Fruit fly (Drosophila melanogaster) whole organism, prepupa: ENCODE data around the gene Atac3.
A peak's percentile ranks its signal among the peaks of the same experiment; 100 is the strongest.

Experiments used
- Blimp-1 ChIP-seq: fragments of 200-800 bp; sonication (Bioruptor generic); optimal IDR thresholded peaks from 3 replicates; lab custom pipeline; 2017; ENCODE audit warnings: missing biosample characterization, missing genetic modification characterization, mild to moderate bottlenecking, moderate library complexity, missing genetic modification reagents
- CG10631 ChIP-seq: fragments of 200-800 bp; sonication (Bioruptor generic); optimal IDR thresholded peaks from 2 replicates; lab custom pipeline; 2016; ENCODE audit warnings: missing biosample characterization, missing genetic modification characterization
- CG10669 ChIP-seq: fragments of 200-800 bp; sonication (Bioruptor generic); optimal IDR thresholded peaks from 3 replicates; lab custom pipeline; 2018; ENCODE audit warnings: missing biosample characterization, mild to moderate bottlenecking, missing genetic modification characterization, moderate library complexity
- CG11294 ChIP-seq: fragments of 200-800 bp; sonication (Bioruptor generic); IDR thresholded peaks from 2 replicates; pipeline ENCODE4 v1.3.6; 2022; ENCODE audit warnings: missing biosample characterization, missing genetic modification characterization
- CG15336 ChIP-seq: fragments of 200-800 bp; sonication (Bioruptor generic); IDR thresholded peaks from 2 replicates; pipeline ENCODE4 v1.3.6; 2022; ENCODE audit warnings: missing biosample characterization, missing genetic modification characterization
- CG1621 ChIP-seq: fragments of 200-800 bp; sonication (Bioruptor generic); optimal IDR thresholded peaks from 3 replicates; lab custom pipeline; 2018; ENCODE audit warnings: missing biosample characterization, mild to moderate bottlenecking, missing genetic modification characterization
- CG16779 ChIP-seq: fragments of 200-800 bp; sonication (Bioruptor generic); optimal IDR thresholded peaks from 3 replicates; lab custom pipeline; 2017; ENCODE audit warnings: missing biosample characterization, mild to moderate bottlenecking, missing genetic modification characterization
- CG3032 ChIP-seq: fragments of 200-800 bp; optimal IDR thresholded peaks from 2 replicates; lab custom pipeline; 2019; ENCODE audit warnings: missing biosample characterization, mild to moderate bottlenecking, missing genetic modification characterization, moderate library complexity
- CG31627 ChIP-seq: fragments of 200-800 bp; sonication (Bioruptor generic); optimal IDR thresholded peaks from 3 replicates; lab custom pipeline; 2016; ENCODE audit warnings: missing biosample characterization, missing genetic modification characterization
- CG32006 ChIP-seq: fragments of 200-800 bp; sonication (Bioruptor generic); optimal IDR thresholded peaks from 3 replicates; lab custom pipeline; 2017; ENCODE audit warnings: missing biosample characterization, mild to moderate bottlenecking, missing genetic modification characterization
- CG34406 ChIP-seq: fragments of 200-800 bp; sonication (Bioruptor generic); optimal IDR thresholded peaks from 3 replicates; lab custom pipeline; 2016; ENCODE audit warnings: missing biosample characterization, missing genetic modification characterization
- CG3919 ChIP-seq: fragments of 200-800 bp; sonication (Bioruptor generic); optimal IDR thresholded peaks from 3 replicates; lab custom pipeline; 2016; ENCODE audit warnings: missing biosample characterization, missing genetic modification characterization
- CG6163 ChIP-seq: fragments of 200-800 bp; sonication (Bioruptor generic); IDR thresholded peaks from 3 replicates; pipeline ENCODE4 v1.3.6; 2022; ENCODE audit warnings: missing biosample characterization, missing genetic modification characterization
- CG6854 ChIP-seq: fragments of 200-800 bp; sonication (Bioruptor generic); optimal IDR thresholded peaks from 2 replicates; lab custom pipeline; 2017; ENCODE audit warnings: missing biosample characterization, mild to moderate bottlenecking, missing genetic modification characterization
- CG7368 ChIP-seq: fragments of 200-800 bp; sonication (Bioruptor generic); optimal IDR thresholded peaks from 3 replicates; lab custom pipeline; 2016; ENCODE audit warnings: missing biosample characterization, missing genetic modification characterization
- CG8119 ChIP-seq: fragments of 200-800 bp; sonication (Bioruptor generic); IDR thresholded peaks from 3 replicates; pipeline ENCODE4 v1.3.6; 2022; ENCODE audit warnings: missing biosample characterization, missing genetic modification characterization
- CG8319 ChIP-seq: fragments of 200-800 bp; sonication (Bioruptor generic); optimal IDR thresholded peaks from 3 replicates; lab custom pipeline; 2016; ENCODE audit warnings: missing biosample characterization, missing genetic modification characterization
- Eip78C ChIP-seq: fragments of 200-800 bp; sonication (Bioruptor generic); peaks from one replicate; lab custom pipeline; 2016; ENCODE audit warnings: missing biosample characterization, missing genetic modification characterization
- Ets21C ChIP-seq: fragments of 200-800 bp; sonication (Bioruptor generic); optimal IDR thresholded peaks from 3 replicates; lab custom pipeline; 2016; ENCODE audit warnings: missing biosample characterization, missing genetic modification characterization
- Gug ChIP-seq: fragments of 200-800 bp; sonication (Bioruptor generic); IDR thresholded peaks from 2 replicates; pipeline ENCODE4 v1.3.6; 2022; ENCODE audit warnings: missing biosample characterization, missing genetic modification characterization
- Hr38 ChIP-seq: sonication (Bioruptor generic); optimal IDR thresholded peaks from 2 replicates; lab custom pipeline; 2016; ENCODE audit warnings: missing biosample characterization, missing genetic modification characterization
- Hr39 ChIP-seq: fragments of 200-800 bp; sonication (Bioruptor generic); optimal IDR thresholded peaks from 2 replicates; lab custom pipeline; 2016; ENCODE audit warnings: missing biosample characterization, missing genetic modification characterization
- Hr4 ChIP-seq: fragments of 200-800 bp; sonication (Bioruptor generic); optimal IDR thresholded peaks from 3 replicates; lab custom pipeline; 2016; ENCODE audit warnings: missing biosample characterization, missing genetic modification characterization
- OdsH ChIP-seq: fragments of 200-800 bp; sonication (Bioruptor generic); optimal IDR thresholded peaks from 3 replicates; lab custom pipeline; 2016; ENCODE audit warnings: missing biosample characterization, missing genetic modification characterization
- Smox ChIP-seq: fragments of 200-800 bp; sonication (Bioruptor generic); optimal IDR thresholded peaks from 3 replicates; lab custom pipeline; 2016; ENCODE audit warnings: missing biosample characterization, missing genetic modification characterization
- Sox102F ChIP-seq: fragments of 200-800 bp; sonication (Bioruptor generic); optimal IDR thresholded peaks from 2 replicates; lab custom pipeline; 2016; ENCODE audit warnings: missing biosample characterization, mild to moderate bottlenecking, missing genetic modification characterization
- Sox15 ChIP-seq: fragments of 200-800 bp; sonication (Bioruptor generic); optimal IDR thresholded peaks from 3 replicates; lab custom pipeline; 2016; ENCODE audit warnings: missing biosample characterization, missing genetic modification characterization
- acj6 ChIP-seq: fragments of 200-800 bp; sonication (Bioruptor generic); optimal IDR thresholded peaks from 3 replicates; lab custom pipeline; 2016; ENCODE audit warnings: missing biosample characterization, missing genetic modification characterization
- dsx ChIP-seq: fragments of 200-800 bp; optimal IDR thresholded peaks from 3 replicates; lab custom pipeline; 2019; ENCODE audit warnings: missing biosample characterization, mild to moderate bottlenecking, missing genetic modification characterization, moderate library complexity; ENCODE audit not compliant: poor library complexity, severe bottlenecking
- esn ChIP-seq: fragments of 200-800 bp; sonication (Bioruptor generic); optimal IDR thresholded peaks from 2 replicates; lab custom pipeline; 2016; ENCODE audit warnings: missing biosample characterization, mild to moderate bottlenecking, missing genetic modification characterization, moderate library complexity
- fd59A ChIP-seq: fragments of 200-800 bp; sonication (Bioruptor generic); optimal IDR thresholded peaks from 2 replicates; lab custom pipeline; 2017; ENCODE audit warnings: missing biosample characterization, mild to moderate bottlenecking, missing genetic modification characterization, missing genetic modification reagents
- fkh ChIP-seq: fragments of 200-800 bp; sonication (Bioruptor generic); optimal IDR thresholded peaks from 3 replicates; lab custom pipeline; 2017; ENCODE audit warnings: missing biosample characterization, mild to moderate bottlenecking, missing genetic modification characterization, moderate library complexity
- lz ChIP-seq: fragments of 200-800 bp; sonication (Bioruptor generic); optimal IDR thresholded peaks from 3 replicates; lab custom pipeline; 2016; ENCODE audit warnings: missing biosample characterization, missing genetic modification characterization
- net ChIP-seq: fragments of 200-800 bp; sonication (Bioruptor generic); optimal IDR thresholded peaks from 3 replicates; lab custom pipeline; 2016; ENCODE audit warnings: missing biosample characterization, missing genetic modification characterization
- salr ChIP-seq, 2 experiments: fragments of 200-800 bp; sonication (Bioruptor generic); optimal IDR thresholded peaks; 3 replicates each; lab custom pipeline; 2016 to 2018; ENCODE audit warnings: missing biosample characterization in 2 of 2, missing genetic modification characterization in 2 of 2, mild to moderate bottlenecking in 1 of 2
- spab ChIP-seq: fragments of 200-800 bp; sonication (Bioruptor generic); optimal IDR thresholded peaks from 2 replicates; lab custom pipeline; 2017; ENCODE audit warnings: missing biosample characterization, mild to moderate bottlenecking, missing genetic modification characterization, missing genetic modification reagents
- ss ChIP-seq, 2 experiments: fragments of 200-800 bp; sonication (Bioruptor generic); optimal IDR thresholded peaks; 2 replicates in 1 of 2; 3 replicates in 1 of 2; lab custom pipeline; 2017 to 2018; ENCODE audit warnings: mild to moderate bottlenecking in 2 of 2, missing biosample characterization in 2 of 2, missing genetic modification characterization in 2 of 2, moderate library complexity in 1 of 2
- svp ChIP-seq: fragments of 200-800 bp; sonication (Bioruptor generic); peaks from one replicate; lab custom pipeline; 2016; ENCODE audit warnings: missing biosample characterization, missing genetic modification characterization
- vri ChIP-seq: fragments of 200-800 bp; sonication (Bioruptor generic); optimal IDR thresholded peaks from 3 replicates; lab custom pipeline; 2016; ENCODE audit warnings: missing biosample characterization, mild to moderate bottlenecking, missing genetic modification characterization

Gene Atac3

dm6 chr3L:294841-295408, 32.9 kb downstream of the Atac3 start (continued):
- TF ChIP-seq CG10669 (no peak), CG10631 (peak; percentile 4), Hr4 (GFP tag; lab: Kevin White, UChicago) (no peak), Sox15 (GFP tag; lab: Kevin White, UChicago) (no peak), CG3919 (GFP tag; lab: Kevin White, UChicago) (peak; percentile 24), Sox102F (GFP tag; lab: Kevin White, UChicago) (no peak), Blimp-1 (GFP tag; lab: Kevin White, UChicago) (no peak), fd59A (no peak), CG7368 (GFP tag; lab: Kevin White, UChicago) (no peak), Smox (GFP tag; lab: Kevin White, UChicago) (no peak), OdsH (GFP tag; lab: Kevin White, UChicago) (no peak), net (GFP tag; lab: Kevin White, UChicago) (no peak), acj6 (GFP tag; lab: Kevin White, UChicago) (no peak)

dm6 chr3L:292146-292776, 35.5 kb downstream of the Atac3 start:
- no peak for TF ChIP-seq fd59A
- no peak for TF ChIP-seq Hr38 (GFP tag; lab: Kevin White, UChicago)
- TF ChIP-seq Gug (GFP tag; lab: Robert Waterston, UW): no peak
- TF ChIP-seq Eip78C (GFP tag; lab: Kevin White, UChicago): no peak
- peak; percentile 55 for TF ChIP-seq CG1621
- TF ChIP-seq CG16779: no peak
- no peak for TF ChIP-seq CG34406 (GFP tag; lab: Kevin White, UChicago)
- peak; percentile 100 for TF ChIP-seq fkh (GFP tag; lab: Kevin White, UChicago)
- peak; percentile 38 for TF ChIP-seq CG6854 (GFP tag; lab: Kevin White, UChicago)
- peak; percentile 11; the same call in 1 of the 2 replicates for TF ChIP-seq CG15336 (GFP tag; lab: Robert Waterston, UW)
- no peak for TF ChIP-seq lz (GFP tag; lab: Kevin White, UChicago)
- no peak for TF ChIP-seq CG7368 (GFP tag; lab: Kevin White, UChicago)
- peak; percentile 15 for TF ChIP-seq esn (GFP tag; lab: Kevin White, UChicago)
- no peak for TF ChIP-seq salr (GFP tag; optimal IDR thresholded peaks at IDR 0.05; lab: Kevin White, UChicago)
- TF ChIP-seq CG3032 (tag; lab: Kevin White, UChicago): peak; percentile 11
- peak; percentile 52 for TF ChIP-seq vri (GFP tag; lab: Kevin White, UChicago)
- TF ChIP-seq Hr39 (GFP tag; lab: Kevin White, UChicago): no peak
- TF ChIP-seq ss (GFP tag; optimal IDR thresholded peaks at IDR 0.05; lab: Kevin White, UChicago): peak in 1 of 2 experiments; percentile 26
- no peak for TF ChIP-seq CG31627 (GFP tag; lab: Kevin White, UChicago)
- TF ChIP-seq CG32006: no peak
- no peak for TF ChIP-seq CG8319 (GFP tag; lab: Kevin White, UChicago)
- TF ChIP-seq CG8119: no peak; the same call in 2 of the 3 replicates
- no peak for TF ChIP-seq CG11294 (GFP tag; lab: Robert Waterston, UW)
- no peak for TF ChIP-seq spab (GFP tag; lab: Kevin White, UChicago)
- TF ChIP-seq CG6163 (GFP tag; lab: Robert Waterston, UW): 0 out of 3 replicates have a peak, but pooled peaks have one; percentile 35
- TF ChIP-seq svp (GFP tag; lab: Kevin White, UChicago): peak; percentile 31
- no peak for TF ChIP-seq Ets21C
- TF ChIP-seq dsx: peak; percentile 24
- no peak for TF ChIP-seq acj6 (GFP tag; lab: Kevin White, UChicago)
- TF ChIP-seq, all 60 proteins: peak for 11
